Fruit fly (Drosophila melanogaster) whole organism: ENCODE measurements around the gene Jon25Bi.

Experiments used
- CG8478 ChIP-seq: fragments of >200 bp; optimal IDR thresholded peaks from 2 replicates; lab custom pipeline; 2018; ENCODE audit warnings: inconsistent platforms
- Dll ChIP-seq: fragments of >200 bp; optimal IDR thresholded peaks from 2 replicates; lab custom pipeline; 2017
- EcR ChIP-seq, 2 experiments: fragments of >200 bp; optimal IDR thresholded peaks; 2 replicates each; lab custom pipeline; 2017; ENCODE audit warnings: missing biosample characterization in 2 of 2, missing genetic modification characterization in 2 of 2, missing genetic modification reagents in 2 of 2
- pan ChIP-seq: fragments of >200 bp; optimal IDR thresholded peaks from 2 replicates; lab custom pipeline; 2017
- psq ChIP-seq: fragments of >200 bp; optimal IDR thresholded peaks from 2 replicates; lab custom pipeline; 2017
- usp ChIP-seq: fragments of >200 bp; optimal IDR thresholded peaks from 2 replicates; lab custom pipeline; 2017; ENCODE audit warnings: missing biosample characterization, missing genetic modification characterization, mixed read lengths

Gene Jon25Bi

DNA sequence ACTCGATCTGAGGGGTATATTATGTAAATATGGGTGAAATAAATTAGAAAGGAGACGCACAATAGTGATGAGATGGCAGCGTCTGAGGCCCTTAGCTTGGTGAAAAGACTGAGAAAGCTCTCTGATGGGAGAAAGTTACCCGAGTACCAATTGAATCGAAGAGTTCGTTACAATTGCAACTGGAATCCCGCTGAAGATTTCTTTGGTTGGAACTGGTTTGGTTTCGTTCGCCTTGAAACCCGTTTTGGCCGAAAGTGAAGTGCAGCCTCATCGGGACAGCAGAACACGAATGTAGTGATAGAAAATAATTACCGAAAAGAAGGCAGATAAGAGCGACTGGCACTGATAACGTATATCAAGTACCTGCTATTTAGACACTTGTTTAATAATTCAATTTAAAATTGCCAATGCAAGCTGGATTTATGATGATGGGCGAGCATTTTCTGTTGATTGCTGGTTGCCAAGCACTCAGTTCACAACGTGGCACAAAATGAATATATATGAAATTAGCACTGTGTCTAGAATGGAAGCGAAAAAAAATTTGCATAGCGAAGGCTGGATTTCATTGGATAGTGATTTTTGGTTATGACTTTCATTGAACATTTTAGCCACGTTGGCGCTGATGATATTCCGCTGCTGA is 41.5 kb upstream of the Jon25Bi start:
- TF ChIP-seq CG8478 (lab: Kevin White, UChicago) (no peak), pan (lab: Kevin White, UChicago) (no peak), Dll (lab: Kevin White, UChicago) (no peak)

DNA sequence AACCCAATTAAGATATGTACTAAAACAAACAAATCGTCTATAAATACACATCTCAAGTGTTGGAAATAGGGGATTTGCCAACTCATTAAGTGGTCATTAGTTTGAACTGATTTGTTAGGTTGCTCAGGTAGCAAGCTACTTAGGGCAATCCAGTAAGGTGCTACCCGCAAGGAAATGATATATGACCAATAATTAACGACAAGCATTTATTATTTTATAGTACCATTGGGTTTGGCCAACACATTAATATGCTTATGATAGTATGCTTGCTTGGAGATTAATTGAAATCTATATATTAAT is 40.8 kb upstream of the Jon25Bi start:
- no peak for TF ChIP-seq EcR (GFP tag; optimal IDR thresholded peaks at IDR 0.05; lab: Kevin White, UChicago)
- TF ChIP-seq pan (lab: Kevin White, UChicago) = no peak
- TF ChIP-seq CG8478 (lab: Kevin White, UChicago) = no peak
- TF ChIP-seq usp (GFP tag; lab: Kevin White, UChicago) = no peak
- no peak for TF ChIP-seq Dll (lab: Kevin White, UChicago)
- TF ChIP-seq psq (lab: Kevin White, UChicago) = no peak

DNA sequence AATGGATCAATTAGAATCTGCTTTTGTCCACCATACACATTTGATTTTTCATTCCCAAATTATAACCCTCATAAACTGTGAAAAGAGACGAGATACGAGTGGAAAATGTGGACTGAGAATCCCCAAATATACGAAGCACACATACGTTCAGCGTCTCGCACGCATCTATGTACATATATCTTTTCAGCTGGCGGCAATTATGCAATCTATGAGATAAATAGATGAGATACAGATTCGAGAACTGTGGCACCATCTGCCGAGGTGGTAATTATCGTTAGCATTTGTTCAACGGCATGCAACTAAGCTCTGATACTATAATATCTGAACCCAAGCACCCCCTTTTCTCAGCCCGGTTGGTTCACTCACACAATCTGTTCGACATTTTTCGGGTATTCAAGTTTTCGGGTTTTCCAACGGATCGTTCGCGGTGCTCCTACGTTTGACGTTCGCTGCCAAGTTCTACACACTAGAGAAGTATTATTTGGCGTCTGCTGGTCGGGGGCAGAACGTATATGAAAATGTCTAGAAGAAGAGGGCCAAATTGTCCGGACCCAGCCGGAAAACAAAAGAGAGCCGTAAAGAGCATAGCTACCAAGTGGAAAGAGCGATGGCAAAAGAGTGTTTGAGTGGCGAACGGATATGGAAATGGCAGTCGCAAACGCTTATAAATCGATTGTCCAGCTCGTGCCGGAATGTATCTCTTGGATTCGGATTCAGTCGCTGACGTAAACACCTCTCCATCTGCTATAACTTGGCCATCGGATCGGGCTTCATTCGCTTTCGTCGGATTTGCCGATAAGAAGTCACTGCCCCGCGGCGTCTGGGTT is 40.3 kb upstream of the Jon25Bi start:
- TF ChIP-seq psq (lab: Kevin White, UChicago) (no peak), EcR (GFP tag; optimal IDR thresholded peaks at IDR 0.05; lab: Kevin White, UChicago) (no peak), CG8478 (lab: Kevin White, UChicago) (no peak), usp (GFP tag; lab: Kevin White, UChicago) (no peak), Dll (lab: Kevin White, UChicago) (no peak), pan (lab: Kevin White, UChicago) (no peak)

DNA sequence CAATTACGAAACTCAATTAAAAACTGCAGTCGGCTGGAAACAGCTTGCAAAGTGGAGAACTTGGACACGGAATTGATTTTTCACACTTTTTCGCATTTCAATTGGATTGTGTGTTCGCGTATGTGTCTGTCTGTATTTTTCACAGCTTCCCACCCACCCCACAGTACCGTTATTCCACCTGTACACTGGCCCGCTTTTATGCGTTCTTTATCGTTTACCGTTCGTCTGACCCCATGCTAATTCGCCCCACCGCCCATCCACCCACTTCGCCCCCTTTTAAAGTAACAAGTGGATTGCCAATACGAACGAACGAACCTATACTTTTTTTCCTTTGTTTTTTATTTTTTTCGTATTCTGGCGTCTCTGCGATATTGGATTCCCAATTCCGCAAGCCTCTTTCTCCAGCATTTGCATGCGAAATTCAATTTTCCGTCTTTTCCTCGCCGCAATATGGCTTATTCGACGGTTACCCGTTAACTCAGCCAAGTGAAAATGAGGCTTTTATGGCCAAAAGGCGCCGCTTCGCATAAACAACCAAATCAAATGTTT is 27.2 kb upstream of the Jon25Bi start:
- TF ChIP-seq pan (lab: Kevin White, UChicago) = no peak
- no peak for TF ChIP-seq Dll (lab: Kevin White, UChicago)
- no peak for TF ChIP-seq CG8478 (lab: Kevin White, UChicago)
- no peak for TF ChIP-seq psq (lab: Kevin White, UChicago)
- no peak for TF ChIP-seq usp (GFP tag; lab: Kevin White, UChicago)
- TF ChIP-seq EcR (GFP tag; optimal IDR thresholded peaks at IDR 0.05; lab: Kevin White, UChicago) = no peak

DNA sequence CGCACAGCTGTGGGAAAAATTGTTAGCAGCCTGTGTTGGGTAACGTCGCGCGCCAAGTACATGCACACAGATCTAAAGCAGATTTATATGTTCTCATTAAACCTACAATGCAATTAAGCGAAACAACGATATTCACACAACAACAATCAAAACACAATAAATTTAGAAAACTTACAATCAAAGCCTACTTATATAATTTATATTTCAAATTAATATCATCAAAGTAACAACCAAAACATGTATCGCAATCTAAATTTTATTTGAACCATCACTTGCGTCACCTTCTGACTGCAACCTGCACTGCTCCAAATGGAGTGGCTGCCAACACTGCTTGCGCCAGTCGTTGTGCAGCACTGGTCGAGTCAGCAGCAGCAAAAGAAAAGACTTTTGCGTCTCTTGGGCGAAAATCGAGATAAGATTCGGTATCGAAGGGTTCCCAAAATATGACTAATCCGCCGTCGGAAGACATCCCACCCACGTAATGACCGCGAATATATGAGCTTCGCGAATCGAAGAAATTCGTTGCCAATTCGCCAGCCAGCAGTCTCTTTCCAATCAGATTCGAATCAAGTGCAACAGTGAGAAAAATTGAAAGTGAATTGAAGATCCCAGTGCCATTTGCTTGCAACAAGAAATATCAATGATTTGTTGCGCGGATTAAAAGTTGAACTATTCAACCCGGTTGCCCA is 26.5 kb upstream of the Jon25Bi start, which contains the start of the genes CG8892 and CG34126:
CG8892 (minus strand) TSS at position 315 of the 689 bp plus-strand sequence.
CG34126 (plus strand) TSS at position 337 of the 689 bp plus-strand sequence.
- TF ChIP-seq Dll (lab: Kevin White, UChicago) (no peak), EcR (GFP tag; optimal IDR thresholded peaks at IDR 0.05; lab: Kevin White, UChicago) (no peak), usp (GFP tag; lab: Kevin White, UChicago) (no peak), CG8478 (lab: Kevin White, UChicago) (no peak), psq (lab: Kevin White, UChicago) (no peak), pan (lab: Kevin White, UChicago) (no peak)

DNA sequence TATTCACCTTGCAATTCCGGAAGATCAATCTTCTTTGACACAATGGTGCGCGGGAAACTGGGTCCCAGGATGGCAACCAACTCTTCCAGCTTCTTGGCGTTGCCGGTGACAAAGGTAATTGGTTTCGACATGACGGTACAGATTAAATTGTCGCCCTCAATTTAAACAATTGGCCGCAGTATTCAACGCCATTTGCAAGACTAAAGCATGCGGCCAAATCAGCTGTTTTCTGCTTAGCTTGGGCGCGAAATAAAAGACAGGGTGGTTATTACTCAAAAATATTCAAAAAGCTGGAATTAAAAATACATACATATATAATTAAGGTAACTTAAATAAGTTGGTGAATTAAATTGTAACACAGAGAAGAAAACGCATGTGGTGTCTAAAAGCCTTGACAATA is 24.2 kb upstream of the Jon25Bi start, which contains the start of gene CG8891:
CG8891 (minus strand) TSS at position 242 of the 400 bp plus-strand sequence.
- no peak for TF ChIP-seq Dll (lab: Kevin White, UChicago)
- no peak for TF ChIP-seq EcR (GFP tag; optimal IDR thresholded peaks at IDR 0.05; lab: Kevin White, UChicago)
- TF ChIP-seq psq (lab: Kevin White, UChicago) = no peak
- TF ChIP-seq usp (GFP tag; lab: Kevin White, UChicago) = no peak
- no peak for TF ChIP-seq CG8478 (lab: Kevin White, UChicago)
- no peak for TF ChIP-seq pan (lab: Kevin White, UChicago)

DNA sequence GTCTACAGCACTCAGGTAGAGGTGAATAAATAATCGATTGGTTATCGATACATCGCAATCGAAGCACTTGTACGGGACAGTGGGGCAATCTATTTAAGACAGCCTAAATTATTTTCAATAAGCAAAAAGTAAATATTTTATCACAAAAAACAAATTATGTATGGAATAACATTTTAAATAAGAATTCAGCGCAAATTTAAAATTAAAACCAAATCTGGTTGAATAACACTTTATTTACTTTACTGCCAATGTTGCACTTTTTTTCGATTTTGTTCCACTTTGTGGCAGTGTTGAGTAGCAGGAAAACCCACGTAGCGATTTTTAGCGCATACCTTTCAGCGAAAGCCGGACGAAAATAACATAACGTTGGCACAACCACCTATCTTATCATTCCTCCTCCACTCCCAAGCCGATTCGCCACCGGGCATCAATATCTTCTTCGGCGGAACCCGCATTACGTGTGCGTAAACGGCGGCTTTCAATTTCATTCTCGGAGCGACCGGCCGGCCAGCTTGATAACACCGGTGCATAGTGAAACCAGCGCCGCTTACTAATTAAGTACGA is 22.1 kb upstream of the Jon25Bi start, which contains the start of the genes Gmd and CG3792:
Gmd (minus strand) TSS at position 36 of the 564 bp plus-strand sequence.
CG3792 (plus strand) TSS at position 325 of the 564 bp plus-strand sequence.
- TF ChIP-seq usp (GFP tag; lab: Kevin White, UChicago) = no peak
- TF ChIP-seq Dll (lab: Kevin White, UChicago) = no peak
- no peak for TF ChIP-seq pan (lab: Kevin White, UChicago)
- TF ChIP-seq EcR (GFP tag; optimal IDR thresholded peaks at IDR 0.05; lab: Kevin White, UChicago) = no peak

DNA sequence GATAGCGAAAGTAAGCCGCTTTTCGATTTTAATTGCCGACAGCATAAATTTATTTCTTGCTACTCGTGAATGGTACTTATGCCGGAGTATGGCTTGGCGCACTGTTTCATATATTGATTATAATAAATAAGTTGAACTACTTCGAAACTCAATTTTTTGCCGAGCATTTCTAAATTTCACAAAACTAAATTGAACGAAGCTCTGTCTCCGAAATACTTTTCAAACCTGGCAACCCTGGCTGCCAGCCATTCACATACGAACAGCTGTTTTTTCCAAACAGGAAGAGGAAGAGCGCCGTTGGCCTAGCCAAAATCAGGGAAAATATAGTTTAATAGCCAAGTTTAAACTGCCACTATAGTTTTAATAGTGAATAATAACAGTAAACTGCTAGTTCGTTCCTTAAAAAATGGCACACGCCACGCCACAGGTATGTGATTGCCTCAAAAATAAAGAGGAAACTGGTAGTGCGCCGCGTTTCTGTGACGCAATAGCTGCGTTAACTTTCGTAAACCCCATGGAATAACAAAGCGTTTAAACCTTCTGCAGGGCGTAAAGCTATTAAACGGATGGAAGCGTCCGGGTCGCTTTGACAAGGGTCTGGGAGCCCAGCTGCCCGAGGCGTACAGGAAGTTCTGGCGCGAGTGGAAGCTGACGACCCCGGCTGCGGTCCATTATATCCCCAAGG is 18.9 kb upstream of the Jon25Bi start, which contains the start of gene mRpL28:
mRpL28 (plus strand) TSS at position 246 of the 685 bp plus-strand sequence.
- TF ChIP-seq psq (lab: Kevin White, UChicago) (no peak), usp (GFP tag; lab: Kevin White, UChicago) (no peak), pan (lab: Kevin White, UChicago) (no peak)

DNA sequence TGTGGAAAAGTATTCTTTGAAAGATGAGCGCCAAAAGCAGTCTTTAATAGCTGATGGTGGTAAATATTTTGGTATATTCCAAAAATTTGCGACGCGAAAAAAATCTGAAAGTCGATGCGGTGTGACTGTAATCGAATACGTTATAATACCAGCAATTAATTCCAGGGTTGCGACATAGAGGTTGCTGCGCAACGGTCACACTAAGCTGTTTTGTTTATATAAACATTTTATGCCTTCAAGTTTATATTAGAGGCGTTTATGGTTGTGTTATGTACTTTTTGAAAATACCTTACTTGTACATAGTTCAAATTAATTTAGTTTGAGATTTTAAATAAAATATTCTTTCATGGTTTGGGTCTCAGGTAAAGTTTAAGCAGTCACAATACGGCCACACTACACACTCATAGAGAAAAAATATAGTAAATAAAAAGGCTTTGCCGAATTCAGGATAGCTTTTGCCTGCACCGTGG is 16.4 kb upstream of the Jon25Bi start, which contains the start of gene CG14043:
CG14043 (plus strand) TSS at position 374 of the 470 bp plus-strand sequence.
- TF ChIP-seq EcR (GFP tag; optimal IDR thresholded peaks at IDR 0.05; lab: Kevin White, UChicago) (no peak), usp (GFP tag; lab: Kevin White, UChicago) (no peak), psq (lab: Kevin White, UChicago) (no peak), CG8478 (lab: Kevin White, UChicago) (no peak), pan (lab: Kevin White, UChicago) (no peak), Dll (lab: Kevin White, UChicago) (no peak)

DNA sequence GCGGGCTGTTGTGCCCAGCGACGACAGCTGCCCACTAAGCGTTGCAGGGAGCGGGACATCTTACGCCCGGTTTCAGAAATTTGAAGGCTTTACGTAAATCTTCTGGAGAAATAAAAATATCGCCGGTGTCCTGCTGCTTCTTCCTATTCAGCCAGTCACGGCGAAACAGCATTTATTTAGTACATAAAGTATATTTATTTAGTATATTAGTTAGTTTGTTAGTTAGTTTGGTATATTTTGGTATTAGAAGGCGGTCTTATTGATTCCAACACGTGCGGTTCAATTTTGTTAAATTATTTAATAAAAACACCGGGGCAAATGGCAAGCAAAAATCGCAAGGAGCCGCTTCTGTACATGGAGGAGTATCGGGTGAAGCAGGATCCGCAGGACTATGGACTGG is 13.8 kb upstream of the Jon25Bi start, which contains the start of the genes Scox and Polr1C:
Scox (minus strand) TSS at position 169 of the 400 bp plus-strand sequence.
Polr1C (plus strand) TSS at position 238 of the 400 bp plus-strand sequence.
- no peak for TF ChIP-seq usp (GFP tag; lab: Kevin White, UChicago)
- no peak for TF ChIP-seq EcR (GFP tag; optimal IDR thresholded peaks at IDR 0.05; lab: Kevin White, UChicago)
- TF ChIP-seq CG8478 (lab: Kevin White, UChicago) = no peak
- TF ChIP-seq psq (lab: Kevin White, UChicago) = no peak
- no peak for TF ChIP-seq pan (lab: Kevin White, UChicago)
- TF ChIP-seq Dll (lab: Kevin White, UChicago) = no peak
